Fruit fly (Drosophila melanogaster): ENCODE results near the gene mRpL19.
A peak's percentile ranks its signal among the peaks of the same experiment; 100 is the strongest.

Gene mRpL19

dm6 chr3R:8663668-8664283, 10.1 kb upstream of the mRpL19 start, which contains the start of gene CG8032:
Gene CG8032, plus strand, starts transcription at chr3R:8664115.
- TF ChIP-seq CG11902 (GFP tag; optimal IDR thresholded peaks at IDR 0.05) (no peak), CG10631 (GFP tag; optimal IDR thresholded peaks at IDR 0.05) (peak; percentile 58), CG11294 (GFP tag; IDR thresholded peaks at IDR 0.05) (no peak), Hr39 (GFP tag; optimal IDR thresholded peaks at IDR 0.05) (peak; percentile 57), cyc (GFP tag; optimal IDR thresholded peaks at IDR 0.05) (peak; percentile 36), Eip78C (GFP tag) (peak; percentile 62), vri (GFP tag; optimal IDR thresholded peaks at IDR 0.05) (peak; percentile 57), CG1621 (tag; optimal IDR thresholded peaks at IDR 0.05) (no peak), achi (GFP tag; optimal IDR thresholded peaks at IDR 0.05) (peak; percentile 100), CG6854 (GFP tag; optimal IDR thresholded peaks at IDR 0.05) (no peak), ss (GFP tag; optimal IDR thresholded peaks at IDR 0.05) (peak in 1 of 2 experiments; percentile 26), CG34406 (GFP tag; optimal IDR thresholded peaks at IDR 0.05) (peak; percentile 2), Smox (GFP tag; optimal IDR thresholded peaks at IDR 0.05) (peak; percentile 56), fd85E (GFP tag; optimal IDR thresholded peaks at IDR 0.05) (no peak), CG6163 (GFP tag; IDR thresholded peaks at IDR 0.05) (no peak), esn (GFP tag; optimal IDR thresholded peaks at IDR 0.05) (peak; percentile 59), CG7368 (GFP tag; optimal IDR thresholded peaks at IDR 0.05) (no peak), Hr38 (GFP tag; optimal IDR thresholded peaks at IDR 0.05) (no peak), Hr4 (GFP tag; optimal IDR thresholded peaks at IDR 0.05) (peak; percentile 54), CG8119 (GFP tag; IDR thresholded peaks at IDR 0.05) (no peak), salr (GFP tag; optimal IDR thresholded peaks at IDR 0.05) (peak in 1 of 2 experiments; percentile 14), pdm3 (GFP tag; optimal IDR thresholded peaks at IDR 0.05) (peak; percentile 61), Blimp-1 (GFP tag; optimal IDR thresholded peaks at IDR 0.05) (no peak), topi (GFP tag; optimal IDR thresholded peaks at IDR 0.05) (peak; percentile 39), CG8632 (GFP tag; optimal IDR thresholded peaks at IDR 0.05) (no peak), CG4318 (GFP tag; optimal IDR thresholded peaks at IDR 0.05) (no peak), acj6 (GFP tag; optimal IDR thresholded peaks at IDR 0.05) (peak; percentile 27), net (GFP tag; optimal IDR thresholded peaks at IDR 0.05) (no peak), fd59A (GFP tag; optimal IDR thresholded peaks at IDR 0.05) (no peak), Sox102F (GFP tag; optimal IDR thresholded peaks at IDR 0.05) (peak; percentile 61), fkh (GFP tag; optimal IDR thresholded peaks at IDR 0.05) (peak; percentile 97), svp (GFP tag) (peak; percentile 93), Gug (GFP tag; IDR thresholded peaks at IDR 0.05) (no peak), CG31627 (GFP tag; optimal IDR thresholded peaks at IDR 0.05) (peak; percentile 37), CG9139 (GFP tag; optimal IDR thresholded peaks at IDR 0.05) (no peak), CG15336 (GFP tag; IDR thresholded peaks at IDR 0.05) (0 out of 2 replicates have a peak, but pooled peaks have one; percentile 12), CG10669 (GFP tag; optimal IDR thresholded peaks at IDR 0.05) (no peak), CG11762 (GFP tag; optimal IDR thresholded peaks at IDR 0.05; ENCODE audit: insufficient read depth) (no peak), Sox15 (GFP tag; optimal IDR thresholded peaks at IDR 0.05) (no peak), Ets21C (GFP tag; optimal IDR thresholded peaks at IDR 0.05) (peak; percentile 30), Met (GFP tag; optimal IDR thresholded peaks at IDR 0.05) (peak; percentile 50), lz (GFP tag; optimal IDR thresholded peaks at IDR 0.05) (peak; percentile 62), dsx (GFP tag; optimal IDR thresholded peaks at IDR 0.05; ENCODE audit: poor library complexity, severe bottlenecking) (peak; percentile 29), eg (GFP tag; IDR thresholded peaks at IDR 0.05) (no peak), CG6792 (GFP tag; optimal IDR thresholded peaks at IDR 0.05) (peak; percentile 24), CG6808 (GFP tag; optimal IDR thresholded peaks at IDR 0.05) (no peak), spab (GFP tag; optimal IDR thresholded peaks at IDR 0.05) (no peak), dac (GFP tag; optimal IDR thresholded peaks at IDR 0.05) (no peak), Eip93F (GFP tag; optimal IDR thresholded peaks at IDR 0.05) (no peak), OdsH (GFP tag; optimal IDR thresholded peaks at IDR 0.05) (peak; percentile 43), Ets96B (tag; optimal IDR thresholded peaks at IDR 0.05) (no peak), CG3919 (GFP tag; optimal IDR thresholded peaks at IDR 0.05) (peak; percentile 50)

Data from whole organism, prepupa.